Worm (Caenorhabditis elegans): Measurements from ENCODE around the gene cubn-1.

DNA sequence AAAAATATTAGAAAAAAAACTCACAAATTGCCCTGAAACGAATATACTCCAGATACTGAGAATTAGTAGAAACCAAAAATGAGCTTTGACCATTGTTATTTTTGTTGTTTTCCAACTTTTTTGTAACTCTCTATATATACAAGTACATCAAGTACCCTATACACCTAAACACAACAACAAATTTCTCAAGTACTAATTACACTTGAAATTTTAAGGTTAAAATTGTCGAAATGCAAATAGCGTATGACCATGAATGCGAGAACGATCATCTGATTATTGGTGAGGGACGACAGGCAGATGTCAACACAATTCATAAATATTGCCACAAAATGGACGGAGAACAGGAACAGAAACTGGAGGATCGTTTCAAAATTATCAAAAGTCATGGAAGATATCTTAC lies 13.2 kb downstream of the cubn-1 start, which contains the start of gene F56H9.9:
- no peak for TF ChIP-seq nfya-1 (tag; optimal IDR thresholded peaks at IDR 0.05)
- TF ChIP-seq sox-2 (GFP tag; IDR thresholded peaks at IDR 0.05): no peak
- TF ChIP-seq ets-4 (tag; optimal IDR thresholded peaks at IDR 0.05): no peak
- TF ChIP-seq unc-86 (tag; optimal IDR thresholded peaks at IDR 0.05): no peak
- TF ChIP-seq lin-11 (tag; optimal IDR thresholded peaks at IDR 0.05): no peak
- no peak for TF ChIP-seq pha-4 (tag; optimal IDR thresholded peaks at IDR 0.05)
- TF ChIP-seq ama-1 (optimal IDR thresholded peaks at IDR 0.05): no peak
- TF ChIP-seq elt-2 (tag; optimal IDR thresholded peaks at IDR 0.05): no peak
- TF ChIP-seq nhr-11 (tag; optimal IDR thresholded peaks at IDR 0.05): no peak
- TF ChIP-seq hlh-30 (tag; optimal IDR thresholded peaks at IDR 0.05; ENCODE audit: insufficient read depth): no peak
- no peak for TF ChIP-seq T23F11.4 (GFP tag; optimal IDR thresholded peaks at IDR 0.05)
- no peak for TF ChIP-seq pqm-1 (tag; optimal IDR thresholded peaks at IDR 0.05)

Data from whole organism, late embryonic.